Fruit fly (Drosophila melanogaster): ENCODE measurements around the gene Tsp3A.

The Tsp3A gene

DNA sequence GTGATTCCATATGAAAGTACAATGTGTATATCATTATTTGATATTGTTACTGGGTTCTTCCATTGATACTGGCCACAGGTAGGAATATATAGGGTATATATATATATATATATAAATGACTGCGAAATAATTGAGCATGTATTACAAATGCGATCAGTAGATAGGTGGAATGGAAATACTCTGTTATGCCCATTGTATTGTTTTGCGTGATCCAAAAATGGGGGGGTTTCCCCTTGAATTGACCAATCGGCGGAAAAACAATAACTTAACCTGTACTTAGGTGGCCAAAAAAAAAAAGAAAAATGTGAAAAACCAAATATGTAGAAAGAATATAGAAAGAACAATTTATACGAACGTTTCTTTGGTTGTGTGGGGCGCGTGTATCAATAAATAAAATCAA, 18.4 kb upstream of the Tsp3A start:
- TF ChIP-seq pzg (GFP tag; optimal IDR thresholded peaks at IDR 0.05) (no peak), eyg (GFP tag; optimal IDR thresholded peaks at IDR 0.05) (no peak), Six4 (GFP tag; optimal IDR thresholded peaks at IDR 0.05) (no peak), MBD-R2 (GFP tag; IDR thresholded peaks at IDR 0.05) (no peak), Mad (GFP tag; optimal IDR thresholded peaks at IDR 0.05) (no peak), lola (GFP tag; optimal IDR thresholded peaks at IDR 0.05) (no peak), ro (GFP tag; IDR thresholded peaks at IDR 0.05) (no peak), Pdp1 (GFP tag; optimal IDR thresholded peaks at IDR 0.05) (no peak), CG4282 (GFP tag; optimal IDR thresholded peaks at IDR 0.05) (no peak), ash1 (GFP tag; optimal IDR thresholded peaks at IDR 0.05) (no peak)

DNA sequence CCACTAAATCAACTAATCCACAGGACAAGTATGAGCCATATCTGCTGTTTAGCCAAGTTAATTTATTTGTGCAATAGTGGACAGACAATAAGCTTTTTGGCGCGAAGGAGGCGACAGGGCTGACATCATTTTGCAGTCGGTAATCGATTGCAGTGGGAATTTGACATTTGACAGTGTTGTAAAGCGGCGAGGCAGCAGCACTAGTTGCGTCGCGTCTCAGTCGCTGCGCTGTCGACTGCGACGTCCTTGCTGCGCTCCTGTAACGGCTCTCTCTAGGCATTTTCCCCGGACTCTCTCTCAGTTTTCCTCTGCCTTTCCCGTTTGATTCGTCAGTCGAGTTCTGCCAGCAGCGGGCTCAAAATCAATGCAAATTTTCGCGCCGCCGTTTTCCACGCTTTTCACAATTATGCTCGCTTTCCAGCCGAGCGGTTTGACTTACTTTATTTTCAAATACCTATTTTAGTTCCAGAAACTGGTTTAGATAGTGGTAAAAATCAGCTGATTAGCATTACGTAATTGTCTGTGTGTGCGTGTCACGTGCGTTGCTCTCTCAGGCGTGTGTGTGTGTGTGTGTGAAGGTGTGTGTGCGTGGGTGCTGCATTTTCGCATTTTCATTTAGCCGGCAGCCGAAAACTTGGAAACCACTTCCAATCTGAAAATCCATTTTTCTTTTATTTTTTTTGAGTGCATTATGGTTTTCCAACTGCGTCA, 17.4 kb upstream of the Tsp3A start:
- no peak for TF ChIP-seq Ada2b (GFP tag; IDR thresholded peaks at IDR 0.05)
- TF ChIP-seq psq (GFP tag; optimal IDR thresholded peaks at IDR 0.05), result no peak
- TF ChIP-seq maf-S (GFP tag; optimal IDR thresholded peaks at IDR 0.05), result no peak
- TF ChIP-seq stwl (tag; optimal IDR thresholded peaks at IDR 0.05), result peak; percentile 7
- TF ChIP-seq sc (optimal IDR thresholded peaks at IDR 0.05), result no peak
- TF ChIP-seq sc (GFP tag; optimal IDR thresholded peaks at IDR 0.05), result no peak
- peak; percentile 19 to 45 for TF ChIP-seq Trl (optimal IDR thresholded peaks at IDR 0.05)
- TF ChIP-seq Trl (GFP tag; optimal IDR thresholded peaks at IDR 0.05), result no peak
- peak; percentile 79 for TF ChIP-seq scrt (GFP tag; optimal IDR thresholded peaks at IDR 0.05)
- TF ChIP-seq CG3847 (GFP tag; IDR thresholded peaks at IDR 0.05), result no peak
- peak; percentile 65 for TF ChIP-seq CG2116 (GFP tag; optimal IDR thresholded peaks at IDR 0.05)
- TF ChIP-seq CG17829 (tag; optimal IDR thresholded peaks at IDR 0.05), result no peak
- no peak for TF ChIP-seq CG5953 (GFP tag; IDR thresholded peaks at IDR 0.05)
- TF ChIP-seq Dbx (GFP tag; IDR thresholded peaks at IDR 0.05), result no peak
- 0 out of 2 replicates have a peak, but pooled peaks have one; percentile 6 for TF ChIP-seq Rfx (GFP tag; IDR thresholded peaks at IDR 0.05)
- TF ChIP-seq CG9797 (GFP tag; optimal IDR thresholded peaks at IDR 0.05), result no peak
- no peak for TF ChIP-seq CG11456 (GFP tag; IDR thresholded peaks at IDR 0.05)
- no peak for TF ChIP-seq lilli (GFP tag; optimal IDR thresholded peaks at IDR 0.05)
- no peak for TF ChIP-seq H15 (GFP tag; IDR thresholded peaks at IDR 0.05)
- TF ChIP-seq Adf1 (GFP tag; IDR thresholded peaks at IDR 0.05), result peak; percentile 90
- TF ChIP-seq CG10366 (GFP tag; IDR thresholded peaks at IDR 0.05), result no peak
- TF ChIP-seq chm (GFP tag; IDR thresholded peaks at IDR 0.05), result no peak
- no peak for TF ChIP-seq so (GFP tag; IDR thresholded peaks at IDR 0.05)
- no peak for TF ChIP-seq h (optimal IDR thresholded peaks at IDR 0.05)
- TF ChIP-seq salm (tag; optimal IDR thresholded peaks at IDR 0.05), result no peak
- TF ChIP-seq CG34224 (GFP tag; IDR thresholded peaks at IDR 0.05; ENCODE audit: partially characterized antibody), result no peak
- TF ChIP-seq MESR4 (GFP tag; optimal IDR thresholded peaks at IDR 0.05), result no peak
- TF ChIP-seq CG17385 (GFP tag; optimal IDR thresholded peaks at IDR 0.05), result no peak
- TF ChIP-seq CG4282 (GFP tag; optimal IDR thresholded peaks at IDR 0.05), result no peak
- no peak for TF ChIP-seq tio (GFP tag; optimal IDR thresholded peaks at IDR 0.05)
- peak; percentile 6 for TF ChIP-seq Med (GFP tag)
- TF ChIP-seq ranshi (GFP tag; IDR thresholded peaks at IDR 0.05), result no peak
- TF ChIP-seq Dref (GFP tag; IDR thresholded peaks at IDR 0.05), result peak; percentile 41; the same call in 1 of the 2 replicates
- TF ChIP-seq Pdp1 (GFP tag; optimal IDR thresholded peaks at IDR 0.05), result peak in 1 of 2 experiments; percentile 77
- TF ChIP-seq Xbp1 (GFP tag; optimal IDR thresholded peaks at IDR 0.05), result no peak
- peak; percentile 2 for TF ChIP-seq cwo (GFP tag; optimal IDR thresholded peaks at IDR 0.05)
- no peak for TF ChIP-seq Sox100B (GFP tag; optimal IDR thresholded peaks at IDR 0.05)
- TF ChIP-seq Max (GFP tag; optimal IDR thresholded peaks at IDR 0.05), result no peak
- TF ChIP-seq sim (GFP tag; IDR thresholded peaks at IDR 0.05), result no peak
- TF ChIP-seq CG17912 (GFP tag; optimal IDR thresholded peaks at IDR 0.05), result no peak
- TF ChIP-seq CG10267 (tag; optimal IDR thresholded peaks at IDR 0.05), result peak; percentile 23
- peak; percentile 42 for TF ChIP-seq sens (GFP tag)
- TF ChIP-seq shn (GFP tag; optimal IDR thresholded peaks at IDR 0.05), result no peak
